3 worm cellular contexts compared by ENCODE assay signal in genomic region chrIII:547709-548108, ce11.
TF ChIP-seq lines count a peak whose summit lies in the region.

No protein-coding gene starts in this region.

TF ChIP-seq in whole organism, L2 larva, 48 proteins besides CTCF, POLR2A, EP300 and RAD21:
- TF ChIP-seq unc-39 (tag; optimal IDR thresholded peaks at IDR 0.05; lab: Kevin White, UChicago) (no peak), sma-3 (GFP tag; optimal IDR thresholded peaks at IDR 0.05; lab: Kevin White, UChicago) (no peak), elt-1 (tag; optimal IDR thresholded peaks at IDR 0.05; lab: Kevin White, UChicago) (peak; percentile 68), nhr-23 (tag; optimal IDR thresholded peaks at IDR 0.05; lab: Kevin White, UChicago) (no peak), lin-11 (tag; optimal IDR thresholded peaks at IDR 0.05; lab: Kevin White, UChicago) (no peak), ceh-16 (tag; optimal IDR thresholded peaks at IDR 0.05; lab: Kevin White, UChicago) (peak; percentile 18)

TF ChIP-seq in whole organism, L3 larva, 47 proteins besides CTCF, POLR2A, EP300 and RAD21:
- TF ChIP-seq ceh-82 (tag; optimal IDR thresholded peaks at IDR 0.05; lab: Kevin White, UChicago) = no peak
- TF ChIP-seq elt-1 (tag; optimal IDR thresholded peaks at IDR 0.05; lab: Kevin White, UChicago) = peak; percentile 85
- TF ChIP-seq ceh-16 (tag; optimal IDR thresholded peaks at IDR 0.05; lab: Kevin White, UChicago) = no peak

TF ChIP-seq in whole organism, mixed stage, embryonic, 35 proteins besides CTCF, POLR2A, EP300 and RAD21:
- no peak for TF ChIP-seq zip-8 (tag; optimal IDR thresholded peaks at IDR 0.05; lab: Kevin White, UChicago)
- TF ChIP-seq tbx-8 (GFP tag; optimal IDR thresholded peaks at IDR 0.05; lab: Kevin White, UChicago) = no peak
- no peak for TF ChIP-seq snpc-4 (tag; optimal IDR thresholded peaks at IDR 0.05; lab: Kevin White, UChicago)
- peak; percentile 97 for TF ChIP-seq elt-1 (tag; optimal IDR thresholded peaks at IDR 0.05; lab: Kevin White, UChicago; ENCODE audit: borderline replicate concordance, insufficient read depth)

Comparison
In these comparisons a context has a peak if more than half of its experiments do, and no peak if none do; other contexts are left out.
1. Of the 25 proteins assayed by ChIP-seq in both whole organism, L2 larva and whole organism, L3 larva: peak only in whole organism, L2 larva: ceh-16; only in whole organism, L3 larva: none; in both: elt-1; in neither: 23.